Fruit fly (Drosophila melanogaster): ENCODE data around the gene slou.

Gene slou

dm6 chr3R:21580091-21580490, 23.1 kb upstream of the slou start (continued):
- TF ChIP-seq pfk (GFP tag; optimal IDR thresholded peaks at IDR 0.05) (no peak), Abd-B (GFP tag; optimal IDR thresholded peaks at IDR 0.05) (no peak), pho (GFP tag; optimal IDR thresholded peaks at IDR 0.05) (no peak), usp (GFP tag; optimal IDR thresholded peaks at IDR 0.05) (no peak), scrt (GFP tag; optimal IDR thresholded peaks at IDR 0.05) (no peak), CoRest (tag; optimal IDR thresholded peaks at IDR 0.05) (no peak), Nf-YC (tag; optimal IDR thresholded peaks at IDR 0.05) (no peak), Max (GFP tag; optimal IDR thresholded peaks at IDR 0.05) (no peak), onecut (GFP tag; IDR thresholded peaks at IDR 0.05) (no peak), sima (GFP tag; optimal IDR thresholded peaks at IDR 0.05) (no peak), CG2120 (GFP tag; optimal IDR thresholded peaks at IDR 0.05) (no peak), CG10274 (GFP tag; optimal IDR thresholded peaks at IDR 0.05) (no peak), slou (GFP tag; optimal IDR thresholded peaks at IDR 0.05) (no peak), CG10979 (tag; optimal IDR thresholded peaks at IDR 0.05) (peak; percentile 44), CkIIα-i1 (GFP tag; IDR thresholded peaks at IDR 0.05) (no peak), mld (GFP tag; IDR thresholded peaks at IDR 0.05; ENCODE audit: partially characterized antibody) (no peak), CG9797 (GFP tag; optimal IDR thresholded peaks at IDR 0.05) (no peak), CG17359 (tag; optimal IDR thresholded peaks at IDR 0.05) (no peak), inv (GFP tag; IDR thresholded peaks at IDR 0.05; ENCODE audit: partially characterized antibody) (peak; percentile 37; the same call in 1 of the 2 replicates), CG8944 (GFP tag; optimal IDR thresholded peaks at IDR 0.05) (no peak), TFAM (GFP tag; optimal IDR thresholded peaks at IDR 0.05) (no peak), Elba2 (GFP tag; optimal IDR thresholded peaks at IDR 0.05) (peak; percentile 0), hkb (optimal IDR thresholded peaks at IDR 0.05) (no peak), hkb (GFP tag; IDR thresholded peaks at IDR 0.05) (peak; percentile 42; the same call in 1 of the 2 replicates), Dref (GFP tag; IDR thresholded peaks at IDR 0.05) (no peak), CG32767 (GFP tag; IDR thresholded peaks at IDR 0.05) (no peak), Antp (GFP tag; optimal IDR thresholded peaks at IDR 0.05) (peak; percentile 4), Taf1 (GFP tag; IDR thresholded peaks at IDR 0.05) (no peak), trem (tag; optimal IDR thresholded peaks at IDR 0.05) (no peak), al (GFP tag; IDR thresholded peaks at IDR 0.05) (no peak), E2f2 (GFP tag; IDR thresholded peaks at IDR 0.05) (peak; percentile 47; the same call in 1 of the 2 replicates), cato (GFP tag; optimal IDR thresholded peaks at IDR 0.05; ENCODE audit: borderline replicate concordance) (no peak), D19B (GFP tag; optimal IDR thresholded peaks at IDR 0.05) (no peak), Lhr (GFP tag; optimal IDR thresholded peaks at IDR 0.05) (peak; percentile 15), zen2 (GFP tag; IDR thresholded peaks at IDR 0.05; ENCODE audit: partially characterized antibody) (peak; percentile 59; the same call in 2 of the 3 replicates), eyg (GFP tag; optimal IDR thresholded peaks at IDR 0.05) (no peak), phol (tag; optimal IDR thresholded peaks at IDR 0.05) (peak; percentile 22), CG4617 (GFP tag; optimal IDR thresholded peaks at IDR 0.05; ENCODE audit: borderline replicate concordance) (no peak), CG9215 (GFP tag; IDR thresholded peaks at IDR 0.05) (no peak), prd (optimal IDR thresholded peaks at IDR 0.05) (no peak), prd (GFP tag; IDR thresholded peaks at IDR 0.05) (no peak), Nf-YA (GFP tag; IDR thresholded peaks at IDR 0.05) (no peak), pb (GFP tag; optimal IDR thresholded peaks at IDR 0.05) (peak; percentile 12), bab2 (GFP tag; optimal IDR thresholded peaks at IDR 0.05) (no peak), CG4404 (GFP tag; IDR thresholded peaks at IDR 0.05) (no peak), slbo (GFP tag; IDR thresholded peaks at IDR 0.05) (peak; percentile 18; the same call in 1 of the 2 replicates), CG15011 (GFP tag; optimal IDR thresholded peaks at IDR 0.05) (no peak), nerfin-2 (GFP tag; IDR thresholded peaks at IDR 0.05; ENCODE audit: partially characterized antibody) (peak; percentile 66), unpg (GFP tag; optimal IDR thresholded peaks at IDR 0.05) (no peak), CG32532 (GFP tag; IDR thresholded peaks at IDR 0.05) (peak; percentile 39; the same call in 1 of the 2 replicates), psq (GFP tag; optimal IDR thresholded peaks at IDR 0.05) (no peak), vvl (GFP tag; IDR thresholded peaks at IDR 0.05) (peak; percentile 54; the same call in 1 of the 2 replicates)

Data from whole organism, embryonic.